Worm (Caenorhabditis elegans) whole organism, late embryonic: ENCODE data around the gene R08E3.3.

Source experiments
- C08G9.2 ChIP-seq: sonication (generic microtip); optimal IDR thresholded peaks from 2 replicates; lab custom pipeline; 2016; ENCODE audit warnings: mild to moderate bottlenecking, missing genetic modification characterization, moderate library complexity, missing compliant biosample characterization
- C38D4.7 ChIP-seq: fragments of 200-800 bp; sonication (Bioruptor generic); optimal IDR thresholded peaks from 2 replicates; lab custom pipeline; 2018; ENCODE audit warnings: mild to moderate bottlenecking, missing genetic modification characterization, moderate library complexity, missing compliant biosample characterization
- F13H6.1 ChIP-seq: sonication (generic microtip); optimal IDR thresholded peaks from 2 replicates; lab custom pipeline; 2016; ENCODE audit warnings: missing genetic modification characterization, missing compliant biosample characterization
- K02D7.2 ChIP-seq: sonication (generic microtip); optimal IDR thresholded peaks from 2 replicates; lab custom pipeline; 2017; ENCODE audit warnings: mild to moderate bottlenecking, missing genetic modification characterization, missing compliant biosample characterization
- K09A11.1 ChIP-seq: sonication (generic microtip); optimal IDR thresholded peaks from 2 replicates; lab custom pipeline; 2017; ENCODE audit warnings: antibody characterized with exemption, mild to moderate bottlenecking, missing genetic modification characterization, missing compliant biosample characterization; ENCODE audit not compliant: insufficient read depth
- Y22D7AL.16 ChIP-seq: sonication (generic microtip); optimal IDR thresholded peaks from 2 replicates; lab custom pipeline; 2016; ENCODE audit warnings: missing genetic modification characterization, missing compliant biosample characterization
- ahr-1 ChIP-seq: sonication (generic microtip); optimal IDR thresholded peaks from 2 replicates; lab custom pipeline; 2016; ENCODE audit warnings: missing genetic modification characterization, missing compliant biosample characterization
- ceh-18 ChIP-seq: sonication (generic microtip); optimal IDR thresholded peaks from 2 replicates; lab custom pipeline; 2016; ENCODE audit warnings: missing genetic modification characterization, missing compliant biosample characterization
- ceh-19 ChIP-seq: fragments of 200-800 bp; sonication (Bioruptor generic); optimal IDR thresholded peaks from 2 replicates; lab custom pipeline; 2018; ENCODE audit warnings: mild to moderate bottlenecking, missing genetic modification characterization, missing compliant biosample characterization
- ceh-2 ChIP-seq: sonication (generic microtip); optimal IDR thresholded peaks from 2 replicates; lab custom pipeline; 2016; ENCODE audit warnings: missing genotype, missing genetic modification characterization, missing compliant biosample characterization
- ceh-22 ChIP-seq: sonication (generic microtip); optimal IDR thresholded peaks from 2 replicates; lab custom pipeline; 2017; ENCODE audit warnings: missing biosample characterization, missing genetic modification characterization
- ceh-24 ChIP-seq: sonication (generic microtip); optimal IDR thresholded peaks from 2 replicates; lab custom pipeline; 2016; ENCODE audit warnings: mild to moderate bottlenecking, missing genetic modification characterization, missing compliant biosample characterization
- ceh-30 ChIP-seq: fragments of 150-350 bp; optimal IDR thresholded peaks from 2 replicates; lab custom pipeline; 2014; ENCODE audit warnings: missing biosample characterization, missing genetic modification characterization
- ceh-31 ChIP-seq: sonication (generic microtip); optimal IDR thresholded peaks from 2 replicates; lab custom pipeline; 2016; ENCODE audit warnings: missing genetic modification characterization, missing compliant biosample characterization
- ceh-34 ChIP-seq: sonication (generic microtip); optimal IDR thresholded peaks from 2 replicates; lab custom pipeline; 2016; ENCODE audit warnings: mild to moderate bottlenecking, missing genetic modification characterization, missing compliant biosample characterization
- ceh-45 ChIP-seq: fragments of 200-800 bp; sonication (Bioruptor generic); IDR thresholded peaks from 2 replicates; pipeline ENCODE4 v1.3.6; 2022; ENCODE audit warnings: missing genetic modification reagents, missing genetic modification characterization, missing compliant biosample characterization
- ceh-48 ChIP-seq: sonication (generic microtip); optimal IDR thresholded peaks from 2 replicates; lab custom pipeline; 2016; ENCODE audit warnings: missing genetic modification characterization, inconsistent platforms, missing compliant biosample characterization
- ceh-6 ChIP-seq: fragments of 200-800 bp; sonication (Bioruptor generic); optimal IDR thresholded peaks from 2 replicates; lab custom pipeline; 2018; ENCODE audit warnings: mild to moderate bottlenecking, missing genetic modification characterization, missing compliant biosample characterization
- ceh-9 ChIP-seq: sonication (generic microtip); optimal IDR thresholded peaks from 2 replicates; lab custom pipeline; 2016; ENCODE audit warnings: mild to moderate bottlenecking, missing genetic modification characterization, inconsistent platforms, missing compliant biosample characterization
- che-1 ChIP-seq: sonication (generic microtip); optimal IDR thresholded peaks from 2 replicates; lab custom pipeline; 2016; ENCODE audit warnings: mild to moderate bottlenecking, missing genetic modification characterization, missing compliant biosample characterization
- dve-1 ChIP-seq: sonication (generic microtip); optimal IDR thresholded peaks from 2 replicates; lab custom pipeline; 2017; ENCODE audit warnings: antibody characterized with exemption, mild to moderate bottlenecking, missing genetic modification characterization, missing compliant biosample characterization
- elt-2 ChIP-seq: sonication (generic microtip); optimal IDR thresholded peaks from 2 replicates; lab custom pipeline; 2016; ENCODE audit warnings: missing genetic modification reagents, missing genetic modification characterization, missing compliant biosample characterization
- ets-4 ChIP-seq: sonication (generic microtip); optimal IDR thresholded peaks from 2 replicates; lab custom pipeline; 2016; ENCODE audit warnings: missing genetic modification characterization, missing compliant biosample characterization
- fkh-10 ChIP-seq: fragments of 150-350 bp; optimal IDR thresholded peaks from 2 replicates; lab custom pipeline; 2014; ENCODE audit warnings: missing biosample characterization, missing genetic modification reagents, missing genetic modification characterization
- fkh-6 ChIP-seq: sonication (generic microtip); optimal IDR thresholded peaks from 2 replicates; lab custom pipeline; 2016; ENCODE audit warnings: missing genetic modification characterization, missing compliant biosample characterization
- gmeb-2 ChIP-seq: sonication (generic microtip); optimal IDR thresholded peaks from 2 replicates; lab custom pipeline; 2016; ENCODE audit warnings: missing genetic modification characterization, inconsistent platforms, missing compliant biosample characterization
- hlh-13 ChIP-seq: fragments of 200-800 bp; sonication (Bioruptor generic); optimal IDR thresholded peaks from 2 replicates; lab custom pipeline; 2018; ENCODE audit warnings: mild to moderate bottlenecking, missing genetic modification characterization, missing compliant biosample characterization
- hlh-15 ChIP-seq: sonication (generic microtip); optimal IDR thresholded peaks from 2 replicates; lab custom pipeline; 2016; ENCODE audit warnings: missing genetic modification characterization, missing compliant biosample characterization
- hlh-30 ChIP-seq: sonication (generic microtip); optimal IDR thresholded peaks from 2 replicates; lab custom pipeline; 2017; ENCODE audit warnings: antibody characterized with exemption, missing genetic modification characterization, missing compliant biosample characterization; ENCODE audit not compliant: insufficient read depth
- hlh-6 ChIP-seq: sonication (generic microtip); optimal IDR thresholded peaks from 2 replicates; lab custom pipeline; 2016; ENCODE audit warnings: missing genotype, missing genetic modification characterization, missing compliant biosample characterization
- lim-6 ChIP-seq: sonication (generic microtip); optimal IDR thresholded peaks from 2 replicates; lab custom pipeline; 2016; ENCODE audit warnings: missing genetic modification characterization, missing compliant biosample characterization
- mec-3 ChIP-seq: sonication (generic microtip); optimal IDR thresholded peaks from 2 replicates; lab custom pipeline; 2016; ENCODE audit warnings: borderline replicate concordance, missing genetic modification characterization, missing compliant biosample characterization
- nfya-1 ChIP-seq: sonication (generic microtip); optimal IDR thresholded peaks from 2 replicates; lab custom pipeline; 2017; ENCODE audit warnings: missing genetic modification characterization, mild to moderate bottlenecking, missing compliant biosample characterization, antibody characterized with exemption, moderate library complexity
- nhr-11 ChIP-seq: fragments of 150-350 bp; optimal IDR thresholded peaks from 2 replicates; lab custom pipeline; 2014; ENCODE audit warnings: missing biosample characterization, missing genetic modification characterization
- odd-2 ChIP-seq: sonication (generic microtip); optimal IDR thresholded peaks from 2 replicates; lab custom pipeline; 2017; ENCODE audit warnings: antibody characterized with exemption, mild to moderate bottlenecking, missing genetic modification characterization, missing compliant biosample characterization
- pat-9 ChIP-seq: fragments of 200-800 bp; sonication (Bioruptor generic); optimal IDR thresholded peaks from 2 replicates; lab custom pipeline; 2018; ENCODE audit warnings: mild to moderate bottlenecking, missing genetic modification characterization, moderate library complexity, missing compliant biosample characterization
- pros-1 ChIP-seq: fragments of 150-350 bp; optimal IDR thresholded peaks from 2 replicates; lab custom pipeline; 2014; ENCODE audit warnings: missing biosample characterization, missing genetic modification reagents, missing genetic modification characterization
- rnt-1 ChIP-seq: sonication (generic microtip); optimal IDR thresholded peaks from 2 replicates; lab custom pipeline; 2016; ENCODE audit warnings: missing genetic modification characterization, missing compliant biosample characterization
- sdc-2 ChIP-seq: sonication (generic microtip); optimal IDR thresholded peaks from 2 replicates; lab custom pipeline; 2016; ENCODE audit warnings: missing genotype, missing genetic modification characterization, missing compliant biosample characterization
- sox-2 ChIP-seq: fragments of 200-800 bp; sonication (Bioruptor generic); IDR thresholded peaks from 2 replicates; pipeline ENCODE4 v1.3.6; 2022; ENCODE audit warnings: missing genetic modification reagents, missing genetic modification characterization, missing compliant biosample characterization
- tbx-2 ChIP-seq: sonication (generic microtip); optimal IDR thresholded peaks from 2 replicates; lab custom pipeline; 2016; ENCODE audit warnings: missing genetic modification characterization, missing compliant biosample characterization
- unc-3 ChIP-seq, 2 experiments: fragments of 200-800 bp in 1 of 2; sonication (Bioruptor generic) in 1 of 2; sonication (generic microtip) in 1 of 2; conservative IDR thresholded peaks in 1 of 2; optimal IDR thresholded peaks in 1 of 2; 2 replicates each; pipeline versions ENCODE4 v1.3.6 to Lab custom; 2016 to 2022; ENCODE audit warnings: missing compliant biosample characterization in 2 of 2, missing genetic modification characterization in 2 of 2, missing genetic modification reagents in 1 of 2
- unc-42 ChIP-seq: sonication (generic microtip); optimal IDR thresholded peaks from 2 replicates; lab custom pipeline; 2016; ENCODE audit warnings: missing genotype, missing genetic modification characterization, missing compliant biosample characterization
- unc-55 ChIP-seq: sonication (generic microtip); optimal IDR thresholded peaks from 2 replicates; lab custom pipeline; 2017; ENCODE audit warnings: missing biosample characterization, missing genetic modification reagents, missing genetic modification characterization
- ztf-16 ChIP-seq: sonication (generic microtip); optimal IDR thresholded peaks from 2 replicates; lab custom pipeline; 2017; ENCODE audit warnings: missing genetic modification characterization, missing compliant biosample characterization

R08E3.3 gene

DNA sequence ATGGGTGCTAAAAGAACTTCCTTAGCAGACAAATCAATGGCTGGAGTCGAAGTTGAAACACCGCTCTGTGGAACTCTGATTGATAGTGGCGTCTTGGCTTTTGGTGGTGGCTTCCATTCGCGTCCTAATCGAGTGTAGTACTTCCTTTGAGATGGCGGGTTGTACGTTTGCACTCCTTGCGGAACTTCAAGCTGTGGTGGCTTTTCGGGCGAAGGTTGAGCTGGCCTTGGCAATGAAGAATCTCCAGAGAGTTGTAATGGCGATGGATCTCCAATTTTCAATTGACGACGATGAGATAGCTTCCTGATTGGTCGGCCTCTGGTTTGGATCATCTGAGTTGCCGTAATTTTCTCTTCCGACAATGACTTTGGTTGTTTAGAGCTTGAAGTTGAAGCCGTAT is 22.3 kb downstream of the R08E3.3 start:
- TF ChIP-seq ztf-16 (tag; lab: Kevin White, UChicago) (no peak), sdc-2 (tag; lab: Kevin White, UChicago) (no peak), nhr-11 (no peak), ceh-48 (tag; lab: Kevin White, UChicago) (no peak), Y22D7AL.16 (tag; lab: Kevin White, UChicago) (no peak), F13H6.1 (tag; lab: Kevin White, UChicago) (no peak), dve-1 (tag; lab: Kevin White, UChicago) (no peak), rnt-1 (tag; lab: Kevin White, UChicago) (no peak), ceh-31 (tag; lab: Kevin White, UChicago) (no peak), ceh-22 (tag; lab: Kevin White, UChicago) (no peak), elt-2 (tag; lab: Kevin White, UChicago) (no peak), C08G9.2 (tag; lab: Kevin White, UChicago) (no peak), lim-6 (tag; lab: Kevin White, UChicago) (no peak)

DNA sequence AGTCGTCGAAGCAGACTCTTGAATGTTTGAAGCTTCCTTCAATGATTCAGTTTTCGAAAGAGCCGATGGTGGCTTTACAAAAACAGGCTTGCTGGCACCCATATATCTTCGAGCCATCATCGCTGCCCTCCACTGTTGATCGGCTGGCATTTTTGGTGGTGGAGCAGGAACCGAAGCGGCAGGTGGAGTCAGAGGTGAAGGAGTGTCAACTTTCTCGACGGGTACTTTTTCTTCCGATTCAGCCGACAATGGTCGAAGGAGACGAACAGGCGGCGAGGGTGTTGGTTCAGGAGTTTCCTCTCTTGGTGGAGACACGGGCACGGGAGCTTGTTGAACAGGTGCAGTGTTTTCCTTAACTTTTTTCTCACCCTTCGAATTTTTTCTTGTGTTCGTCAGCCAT is 23.9 kb downstream of the R08E3.3 start:
- TF ChIP-seq fkh-10 (GFP tag; lab: Kevin White, UChicago) (no peak), K02D7.2 (tag; lab: Kevin White, UChicago) (no peak), ceh-9 (tag; lab: Kevin White, UChicago) (no peak), pros-1 (tag; lab: Kevin White, UChicago) (no peak), unc-55 (GFP tag; lab: Kevin White, UChicago) (no peak), sox-2 (GFP tag; lab: Robert Waterston, UW) (no peak), hlh-15 (tag; lab: Kevin White, UChicago) (no peak), ceh-19 (GFP tag; lab: Kevin White, UChicago) (no peak), sdc-2 (tag; lab: Kevin White, UChicago) (no peak), ceh-30 (no peak), ceh-24 (no peak)
- TF ChIP-seq, all 69 proteins: peak for 0

DNA sequence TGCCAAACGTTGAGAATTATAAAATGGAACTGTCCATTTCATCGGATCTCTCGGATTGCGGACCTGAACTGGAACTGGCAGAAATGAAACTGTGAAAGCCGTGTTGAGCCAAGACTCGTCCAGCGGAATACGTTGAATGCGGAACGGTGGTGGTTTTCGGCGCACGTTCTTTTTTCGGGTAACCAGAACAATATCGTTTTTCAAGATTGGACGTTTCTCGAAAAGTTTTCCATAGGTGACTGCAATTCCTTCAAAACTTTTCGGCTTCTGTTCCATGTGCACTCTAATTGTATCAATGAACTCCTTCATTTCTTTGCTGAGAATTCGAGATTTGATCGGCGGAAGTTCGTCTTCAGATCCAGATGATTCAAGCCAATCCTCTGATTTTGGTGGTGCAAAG is 26.4 kb downstream of the R08E3.3 start:
- TF ChIP-seq hlh-30 (tag; lab: Kevin White, UChicago) (no peak), nfya-1 (tag; lab: Kevin White, UChicago) (no peak), ceh-18 (tag; lab: Kevin White, UChicago) (no peak), che-1 (no peak), nhr-11 (no peak), ceh-19 (GFP tag; lab: Kevin White, UChicago) (no peak), odd-2 (tag; lab: Kevin White, UChicago) (no peak), C38D4.7 (GFP tag; lab: Kevin White, UChicago) (no peak), sdc-2 (tag; lab: Kevin White, UChicago) (no peak), sox-2 (GFP tag; lab: Robert Waterston, UW) (no peak), gmeb-2 (tag; lab: Kevin White, UChicago) (no peak)

DNA sequence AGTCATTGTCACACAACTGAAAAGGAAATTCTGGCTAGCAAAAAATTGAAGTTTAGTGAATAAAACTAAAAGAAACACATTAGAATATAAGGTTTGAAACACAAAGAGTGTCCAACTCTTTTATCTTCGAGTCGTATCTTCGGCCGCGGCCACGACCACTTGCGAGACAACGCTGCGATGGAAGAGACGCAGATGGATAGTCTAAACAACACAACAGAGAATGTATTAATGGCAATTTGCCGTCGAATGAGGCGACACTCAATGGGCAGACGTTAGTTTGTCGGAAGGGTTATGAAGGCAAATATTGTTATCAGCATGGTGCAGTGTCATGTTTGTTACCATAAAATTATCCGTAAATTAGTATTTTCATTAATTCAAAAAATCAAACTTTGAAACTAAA is 34.7 kb downstream of the R08E3.3 start, which contains the start of gene F39C12.1:
Gene F39C12.1, minus strand, starts transcription at position 136 of the 400 bp plus-strand sequence.
- TF ChIP-seq lim-6 (tag; lab: Kevin White, UChicago): no peak
- TF ChIP-seq ceh-48 (tag; lab: Kevin White, UChicago): no peak
- TF ChIP-seq dve-1 (tag; lab: Kevin White, UChicago): peak; percentile 11
- TF ChIP-seq K09A11.1 (tag; lab: Kevin White, UChicago): no peak
- TF ChIP-seq nhr-11: no peak
- TF ChIP-seq sox-2 (GFP tag; lab: Robert Waterston, UW): no peak
- TF ChIP-seq tbx-2: peak; percentile 56
- TF ChIP-seq hlh-30 (tag; lab: Kevin White, UChicago): no peak
- TF ChIP-seq ceh-2 (tag; lab: Kevin White, UChicago): peak; percentile 52
- TF ChIP-seq ceh-34 (tag; lab: Kevin White, UChicago): no peak
- TF ChIP-seq ceh-31 (tag; lab: Kevin White, UChicago): peak; percentile 65
- no peak for TF ChIP-seq ceh-19 (GFP tag; lab: Kevin White, UChicago)
- no peak for TF ChIP-seq ceh-45 (GFP tag; lab: Robert Waterston, UW)
- peak; percentile 44 for TF ChIP-seq ets-4 (tag; lab: Kevin White, UChicago)
- no peak for TF ChIP-seq pat-9 (tag; lab: Kevin White, UChicago)
- TF ChIP-seq hlh-13: no peak
- TF ChIP-seq C08G9.2 (tag; lab: Kevin White, UChicago): peak; percentile 56
- peak; percentile 52 for TF ChIP-seq unc-42 (tag; lab: Kevin White, UChicago)
- TF ChIP-seq gmeb-2 (tag; lab: Kevin White, UChicago): no peak
- no peak for TF ChIP-seq ahr-1
- TF ChIP-seq mec-3 (tag; lab: Kevin White, UChicago): no peak
- no peak for TF ChIP-seq hlh-6 (tag; lab: Kevin White, UChicago)
- no peak for TF ChIP-seq ceh-6 (GFP tag; lab: Kevin White, UChicago)
- TF ChIP-seq unc-3 (GFP tag; conservative IDR thresholded peaks at IDR 0.05; lab: Robert Waterston, UW): no peak
- no peak for TF ChIP-seq unc-3 (tag; optimal IDR thresholded peaks at IDR 0.05; lab: Kevin White, UChicago)
- TF ChIP-seq fkh-6 (tag; lab: Kevin White, UChicago): no peak
